Fruit fly (Drosophila melanogaster) whole organism, prepupa: ENCODE data around the gene ApepP.

Source experiments
- Blimp-1 ChIP-seq: fragments of 200-800 bp; sonication (Bioruptor generic); optimal IDR thresholded peaks from 3 replicates; lab custom pipeline; 2017; ENCODE audit warnings: missing biosample characterization, missing genetic modification characterization, mild to moderate bottlenecking, moderate library complexity, missing genetic modification reagents
- CG10669 ChIP-seq: fragments of 200-800 bp; sonication (Bioruptor generic); optimal IDR thresholded peaks from 3 replicates; lab custom pipeline; 2018; ENCODE audit warnings: missing biosample characterization, mild to moderate bottlenecking, missing genetic modification characterization, moderate library complexity
- CG11294 ChIP-seq: fragments of 200-800 bp; sonication (Bioruptor generic); IDR thresholded peaks from 2 replicates; pipeline ENCODE4 v1.3.6; 2022; ENCODE audit warnings: missing biosample characterization, missing genetic modification characterization
- CG11902 ChIP-seq: fragments of 200-800 bp; sonication (Bioruptor generic); optimal IDR thresholded peaks from 3 replicates; lab custom pipeline; 2016; ENCODE audit warnings: missing biosample characterization, missing genetic modification characterization
- CG15336 ChIP-seq: fragments of 200-800 bp; sonication (Bioruptor generic); IDR thresholded peaks from 2 replicates; pipeline ENCODE4 v1.3.6; 2022; ENCODE audit warnings: missing biosample characterization, missing genetic modification characterization
- CG1621 ChIP-seq: fragments of 200-800 bp; sonication (Bioruptor generic); optimal IDR thresholded peaks from 3 replicates; lab custom pipeline; 2018; ENCODE audit warnings: missing biosample characterization, mild to moderate bottlenecking, missing genetic modification characterization
- CG16779 ChIP-seq: fragments of 200-800 bp; sonication (Bioruptor generic); optimal IDR thresholded peaks from 3 replicates; lab custom pipeline; 2017; ENCODE audit warnings: missing biosample characterization, mild to moderate bottlenecking, missing genetic modification characterization
- CG3032 ChIP-seq: fragments of 200-800 bp; optimal IDR thresholded peaks from 2 replicates; lab custom pipeline; 2019; ENCODE audit warnings: missing biosample characterization, mild to moderate bottlenecking, missing genetic modification characterization, moderate library complexity
- CG32006 ChIP-seq: fragments of 200-800 bp; sonication (Bioruptor generic); optimal IDR thresholded peaks from 3 replicates; lab custom pipeline; 2017; ENCODE audit warnings: missing biosample characterization, mild to moderate bottlenecking, missing genetic modification characterization
- CG34406 ChIP-seq: fragments of 200-800 bp; sonication (Bioruptor generic); optimal IDR thresholded peaks from 3 replicates; lab custom pipeline; 2016; ENCODE audit warnings: missing biosample characterization, missing genetic modification characterization
- CG3919 ChIP-seq: fragments of 200-800 bp; sonication (Bioruptor generic); optimal IDR thresholded peaks from 3 replicates; lab custom pipeline; 2016; ENCODE audit warnings: missing biosample characterization, missing genetic modification characterization
- CG6163 ChIP-seq: fragments of 200-800 bp; sonication (Bioruptor generic); IDR thresholded peaks from 3 replicates; pipeline ENCODE4 v1.3.6; 2022; ENCODE audit warnings: missing biosample characterization, missing genetic modification characterization
- CG6276 ChIP-seq: fragments of 200-800 bp; sonication (Bioruptor generic); optimal IDR thresholded peaks from 2 replicates; lab custom pipeline; 2017; ENCODE audit warnings: missing biosample characterization, mild to moderate bottlenecking, missing genetic modification characterization
- CG6792 ChIP-seq: fragments of 200-800 bp; sonication (Bioruptor generic); optimal IDR thresholded peaks from 3 replicates; lab custom pipeline; 2016; ENCODE audit warnings: missing biosample characterization, missing genetic modification characterization
- CG6808 ChIP-seq: fragments of 200-800 bp; sonication (Bioruptor generic); optimal IDR thresholded peaks from 3 replicates; lab custom pipeline; 2017; ENCODE audit warnings: missing biosample characterization, missing genetic modification characterization, mild to moderate bottlenecking, moderate library complexity, missing genetic modification reagents
- CG6854 ChIP-seq: fragments of 200-800 bp; sonication (Bioruptor generic); optimal IDR thresholded peaks from 2 replicates; lab custom pipeline; 2017; ENCODE audit warnings: missing biosample characterization, mild to moderate bottlenecking, missing genetic modification characterization
- CG8119 ChIP-seq: fragments of 200-800 bp; sonication (Bioruptor generic); IDR thresholded peaks from 3 replicates; pipeline ENCODE4 v1.3.6; 2022; ENCODE audit warnings: missing biosample characterization, missing genetic modification characterization
- CG8632 ChIP-seq: fragments of 200-800 bp; sonication (Bioruptor generic); optimal IDR thresholded peaks from 3 replicates; lab custom pipeline; 2016; ENCODE audit warnings: missing biosample characterization, missing genetic modification characterization
- CG9139 ChIP-seq: fragments of 200-800 bp; sonication (Bioruptor generic); optimal IDR thresholded peaks from 3 replicates; lab custom pipeline; 2017; ENCODE audit warnings: missing biosample characterization, mild to moderate bottlenecking, missing genetic modification characterization
- Eip75B ChIP-seq: fragments of 200-800 bp; sonication (Bioruptor generic); optimal IDR thresholded peaks from 3 replicates; lab custom pipeline; 2016; ENCODE audit warnings: missing biosample characterization, missing genetic modification characterization
- Eip78C ChIP-seq: fragments of 200-800 bp; sonication (Bioruptor generic); peaks from one replicate; lab custom pipeline; 2016; ENCODE audit warnings: missing biosample characterization, missing genetic modification characterization
- Eip93F ChIP-seq: fragments of 200-800 bp; sonication (Bioruptor generic); optimal IDR thresholded peaks from 2 replicates; lab custom pipeline; 2016; ENCODE audit warnings: missing biosample characterization, mild to moderate bottlenecking, missing genetic modification characterization
- Ets21C ChIP-seq: fragments of 200-800 bp; sonication (Bioruptor generic); optimal IDR thresholded peaks from 3 replicates; lab custom pipeline; 2016; ENCODE audit warnings: missing biosample characterization, missing genetic modification characterization
- Gug ChIP-seq: fragments of 200-800 bp; sonication (Bioruptor generic); IDR thresholded peaks from 2 replicates; pipeline ENCODE4 v1.3.6; 2022; ENCODE audit warnings: missing biosample characterization, missing genetic modification characterization
- Hr39 ChIP-seq: fragments of 200-800 bp; sonication (Bioruptor generic); optimal IDR thresholded peaks from 2 replicates; lab custom pipeline; 2016; ENCODE audit warnings: missing biosample characterization, missing genetic modification characterization
- Lpt ChIP-seq: fragments of 200-800 bp; sonication (Bioruptor generic); optimal IDR thresholded peaks from 3 replicates; lab custom pipeline; 2016; ENCODE audit warnings: missing biosample characterization, missing genetic modification characterization
- Met ChIP-seq: fragments of 200-800 bp; sonication (Bioruptor generic); optimal IDR thresholded peaks from 3 replicates; lab custom pipeline; 2016; ENCODE audit warnings: missing biosample characterization, missing genetic modification characterization
- Smox ChIP-seq: fragments of 200-800 bp; sonication (Bioruptor generic); optimal IDR thresholded peaks from 3 replicates; lab custom pipeline; 2016; ENCODE audit warnings: missing biosample characterization, missing genetic modification characterization
- Sox102F ChIP-seq: fragments of 200-800 bp; sonication (Bioruptor generic); optimal IDR thresholded peaks from 2 replicates; lab custom pipeline; 2016; ENCODE audit warnings: missing biosample characterization, mild to moderate bottlenecking, missing genetic modification characterization
- achi ChIP-seq: fragments of 200-800 bp; sonication (Bioruptor generic); optimal IDR thresholded peaks from 3 replicates; lab custom pipeline; 2016; ENCODE audit warnings: missing biosample characterization, missing genetic modification characterization
- acj6 ChIP-seq: fragments of 200-800 bp; sonication (Bioruptor generic); optimal IDR thresholded peaks from 3 replicates; lab custom pipeline; 2016; ENCODE audit warnings: missing biosample characterization, missing genetic modification characterization
- cyc ChIP-seq: fragments of 200-800 bp; sonication (Bioruptor generic); optimal IDR thresholded peaks from 3 replicates; lab custom pipeline; 2016; ENCODE audit warnings: missing biosample characterization, missing genetic modification characterization
- dac ChIP-seq: fragments of 200-800 bp; sonication (Bioruptor generic); optimal IDR thresholded peaks from 2 replicates; lab custom pipeline; 2017; ENCODE audit warnings: missing biosample characterization, mild to moderate bottlenecking, missing genetic modification characterization
- dsx ChIP-seq: fragments of 200-800 bp; optimal IDR thresholded peaks from 3 replicates; lab custom pipeline; 2019; ENCODE audit warnings: missing biosample characterization, mild to moderate bottlenecking, missing genetic modification characterization, moderate library complexity; ENCODE audit not compliant: poor library complexity, severe bottlenecking
- eg ChIP-seq: fragments of 200-800 bp; sonication (Bioruptor generic); IDR thresholded peaks from 3 replicates; pipeline ENCODE4 v1.3.6; 2022; ENCODE audit warnings: missing biosample characterization, missing genetic modification characterization
- esn ChIP-seq: fragments of 200-800 bp; sonication (Bioruptor generic); optimal IDR thresholded peaks from 2 replicates; lab custom pipeline; 2016; ENCODE audit warnings: missing biosample characterization, mild to moderate bottlenecking, missing genetic modification characterization, moderate library complexity
- fd59A ChIP-seq: fragments of 200-800 bp; sonication (Bioruptor generic); optimal IDR thresholded peaks from 2 replicates; lab custom pipeline; 2017; ENCODE audit warnings: missing biosample characterization, mild to moderate bottlenecking, missing genetic modification characterization, missing genetic modification reagents
- fd85E ChIP-seq: fragments of 200-800 bp; sonication (Bioruptor generic); optimal IDR thresholded peaks from 3 replicates; lab custom pipeline; 2016; ENCODE audit warnings: missing biosample characterization, missing genetic modification characterization
- fkh ChIP-seq: fragments of 200-800 bp; sonication (Bioruptor generic); optimal IDR thresholded peaks from 3 replicates; lab custom pipeline; 2017; ENCODE audit warnings: missing biosample characterization, mild to moderate bottlenecking, missing genetic modification characterization, moderate library complexity
- ss ChIP-seq, 2 experiments: fragments of 200-800 bp; sonication (Bioruptor generic); optimal IDR thresholded peaks; 2 replicates in 1 of 2; 3 replicates in 1 of 2; lab custom pipeline; 2017 to 2018; ENCODE audit warnings: mild to moderate bottlenecking in 2 of 2, missing biosample characterization in 2 of 2, missing genetic modification characterization in 2 of 2, moderate library complexity in 1 of 2
- svp ChIP-seq: fragments of 200-800 bp; sonication (Bioruptor generic); peaks from one replicate; lab custom pipeline; 2016; ENCODE audit warnings: missing biosample characterization, missing genetic modification characterization
- topi ChIP-seq: fragments of 200-800 bp; sonication (Bioruptor generic); optimal IDR thresholded peaks from 3 replicates; lab custom pipeline; 2016; ENCODE audit warnings: missing biosample characterization, missing genetic modification characterization

Gene ApepP

dm6 chr2L:16884702-16885101, 25.5 kb downstream of the ApepP start:
- TF ChIP-seq CG11902 (GFP tag; lab: Kevin White, UChicago) (no peak), svp (GFP tag; lab: Kevin White, UChicago) (peak; percentile 33)

dm6 chr2L:16882871-16883849, 27.1 kb downstream of the ApepP start:
- no peak for TF ChIP-seq cyc
- TF ChIP-seq Hr39 (GFP tag; lab: Kevin White, UChicago): no peak
- no peak for TF ChIP-seq CG3032 (tag; lab: Kevin White, UChicago)
- TF ChIP-seq CG34406 (GFP tag; lab: Kevin White, UChicago): no peak
- TF ChIP-seq CG8119: no peak
- no peak for TF ChIP-seq CG6792 (GFP tag; lab: Kevin White, UChicago)
- no peak for TF ChIP-seq Eip93F
- TF ChIP-seq Lpt (GFP tag; lab: Kevin White, UChicago): peak; percentile 25
- TF ChIP-seq fkh (GFP tag; lab: Kevin White, UChicago): peak; percentile 54
- TF ChIP-seq dsx: peak; percentile 28
- peak; percentile 37 for TF ChIP-seq Eip78C (GFP tag; lab: Kevin White, UChicago)
- no peak for TF ChIP-seq eg (GFP tag; lab: Robert Waterston, UW)
- no peak for TF ChIP-seq CG6854 (GFP tag; lab: Kevin White, UChicago)
- TF ChIP-seq CG16779 (tag; lab: Kevin White, UChicago): no peak
- TF ChIP-seq dac: no peak
- no peak for TF ChIP-seq fd59A (GFP tag; lab: Kevin White, UChicago)
- TF ChIP-seq CG6163 (GFP tag; lab: Robert Waterston, UW): 0 out of 3 replicates have a peak, but pooled peaks have one; percentile 7
- no peak for TF ChIP-seq CG10669 (GFP tag; lab: Kevin White, UChicago)
- TF ChIP-seq svp (GFP tag; lab: Kevin White, UChicago): peak; percentile 17
- TF ChIP-seq ss (GFP tag; optimal IDR thresholded peaks at IDR 0.05; lab: Kevin White, UChicago): peak in 1 of 2 experiments; percentile 66
- no peak for TF ChIP-seq Met
- TF ChIP-seq CG8632 (GFP tag; lab: Kevin White, UChicago): no peak

- no peak for TF ChIP-seq achi (GFP tag; lab: Kevin White, UChicago)
- TF ChIP-seq svp (GFP tag; lab: Kevin White, UChicago): peak; percentile 63
- no peak for TF ChIP-seq fd85E (GFP tag; lab: Kevin White, UChicago)
Observed at dm6 chr2L:16882372-16882771, 27.8 kb downstream of the ApepP start.

- TF ChIP-seq CG6276 (GFP tag; lab: Kevin White, UChicago) (no peak), Smox (GFP tag; lab: Kevin White, UChicago) (no peak), Hr39 (GFP tag; lab: Kevin White, UChicago) (no peak), Gug (no peak), CG10669 (GFP tag; lab: Kevin White, UChicago) (no peak), acj6 (GFP tag; lab: Kevin White, UChicago) (no peak), fkh (GFP tag; lab: Kevin White, UChicago) (no peak), fd85E (GFP tag; lab: Kevin White, UChicago) (no peak), dsx (peak; percentile 18), CG1621 (tag; lab: Kevin White, UChicago) (peak; percentile 30), topi (GFP tag; lab: Kevin White, UChicago) (no peak), esn (peak; percentile 29), Sox102F (no peak), Ets21C (GFP tag; lab: Kevin White, UChicago) (no peak), achi (GFP tag; lab: Kevin White, UChicago) (no peak), CG15336 (GFP tag; lab: Robert Waterston, UW) (peak; percentile 68), Blimp-1 (no peak), CG9139 (no peak), Eip75B (GFP tag; lab: Kevin White, UChicago) (no peak), Met (no peak), CG6163 (GFP tag; lab: Robert Waterston, UW) (peak; percentile 59), CG32006 (GFP tag; lab: Kevin White, UChicago) (no peak), CG6792 (GFP tag; lab: Kevin White, UChicago) (no peak), cyc (no peak), ss (GFP tag; optimal IDR thresholded peaks at IDR 0.05; lab: Kevin White, UChicago) (peak in 1 of 2 experiments; percentile 22), CG11294 (GFP tag; lab: Robert Waterston, UW) (no peak), CG3919 (peak; percentile 62), CG6808 (GFP tag; lab: Kevin White, UChicago) (no peak), CG8119 (peak; percentile 62; the same call in 2 of the 3 replicates), CG34406 (GFP tag; lab: Kevin White, UChicago) (no peak), svp (GFP tag; lab: Kevin White, UChicago) (peak; percentile 92)
Observed at dm6 chr2L:16880930-16881329, 29.3 kb downstream of the ApepP start.
